Fruit fly (Drosophila melanogaster) whole organism, pupa: Measurements from ENCODE around the gene Spn28Dc.

ENCODE experiments used
- CG15710 ChIP-seq: fragments of 200-800 bp; sonication (Bioruptor generic); optimal IDR thresholded peaks from 2 replicates; lab custom pipeline; 2018; ENCODE audit warnings: missing biosample characterization, mild to moderate bottlenecking, missing genetic modification characterization, moderate library complexity
- CG32121 ChIP-seq: fragments of 200-800 bp; sonication (Bioruptor generic); IDR thresholded peaks from 2 replicates; pipeline ENCODE4 v1.3.6; 2022; ENCODE audit warnings: missing biosample characterization, missing genetic modification characterization
- CG8301 ChIP-seq: fragments of 200-800 bp; sonication (Bioruptor generic); optimal IDR thresholded peaks from 2 replicates; lab custom pipeline; 2018; ENCODE audit warnings: missing biosample characterization, mild to moderate bottlenecking, missing genetic modification characterization
- D1 ChIP-seq: fragments of 200-800 bp; sonication (Bioruptor generic); optimal IDR thresholded peaks from 2 replicates; lab custom pipeline; 2018; ENCODE audit warnings: missing biosample characterization, mild to moderate bottlenecking, missing genetic modification characterization, moderate library complexity
- Ets98B ChIP-seq: fragments of 200-800 bp; sonication (Bioruptor generic); IDR thresholded peaks from 2 replicates; pipeline ENCODE4 v1.3.6; 2022; ENCODE audit warnings: missing biosample characterization, missing genetic modification characterization

DNA sequence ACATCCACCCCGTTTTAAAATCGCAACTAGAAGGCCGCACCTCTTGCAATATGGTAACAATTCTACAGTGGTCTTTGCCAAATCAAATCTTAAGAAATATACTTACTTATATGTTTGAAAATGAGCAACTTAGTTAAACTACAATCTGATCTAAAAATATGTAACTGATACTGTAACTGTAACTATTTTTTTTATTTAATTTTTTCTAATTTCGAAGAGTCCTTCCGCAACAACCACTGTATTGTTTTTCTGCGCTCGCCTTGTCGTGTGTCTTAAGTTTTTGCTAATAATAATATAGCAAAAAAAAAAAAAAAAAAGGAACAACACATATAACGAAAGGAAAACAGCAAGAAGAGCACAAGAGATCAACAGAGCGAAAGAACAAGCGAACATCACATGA is 35.6 kb downstream of the Spn28Dc start:
- TF ChIP-seq D1 (no peak), CG8301 (tag; lab: Kevin White, UChicago) (peak; percentile 73), Ets98B (GFP tag; lab: Robert Waterston, UW) (peak; percentile 58), CG15710 (tag; lab: Kevin White, UChicago) (peak; percentile 56), CG32121 (peak; percentile 44; the same call in 1 of the 2 replicates)
